Fruit fly (Drosophila melanogaster) whole organism, adult: ENCODE data around the gene CG15554.

Source experiments
- CG7045 ChIP-seq: fragments of 200-800 bp; sonication (Bioruptor generic); optimal IDR thresholded peaks from 2 replicates; lab custom pipeline; 2017; ENCODE audit warnings: missing biosample characterization, mild to moderate bottlenecking, missing genetic modification characterization
- tj ChIP-seq: fragments of 200-800 bp; sonication (Bioruptor generic); optimal IDR thresholded peaks from 3 replicates; lab custom pipeline; 2017; ENCODE audit warnings: missing biosample characterization, mild to moderate bottlenecking, missing genetic modification characterization, moderate library complexity

DNA sequence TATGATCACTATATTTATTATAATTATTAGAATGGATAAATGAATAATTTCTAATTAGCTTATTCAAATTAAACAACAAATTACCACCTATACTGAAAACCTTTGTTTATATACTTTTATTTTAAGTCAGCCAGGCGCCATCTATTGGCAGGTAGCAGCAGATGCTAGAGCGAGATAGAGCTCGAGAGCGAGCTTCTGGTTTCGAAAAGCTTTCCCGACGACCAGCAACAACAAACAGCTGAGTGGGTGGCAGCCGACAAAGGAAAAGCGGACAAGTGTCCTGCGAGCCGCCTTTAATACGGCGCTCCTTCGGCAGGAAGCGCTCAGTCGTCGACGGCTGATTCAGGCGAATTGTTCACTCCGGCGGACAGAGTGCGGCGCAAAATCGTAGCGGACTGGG, 8.1 kb downstream of the CG15554 start, which contains the start of gene Gycbeta100B:
- peak; percentile 1 for TF ChIP-seq CG7045 (GFP tag; lab: Kevin White, UChicago)
- TF ChIP-seq tj (GFP tag; lab: Kevin White, UChicago): no peak
